Worm (Caenorhabditis elegans) whole organism, mixed stage, embryonic: Measurements from ENCODE around the gene algn-7.

Experiments used
- ceh-39 ChIP-seq: fragments of 150-350 bp; optimal IDR thresholded peaks from 2 replicates; lab custom pipeline; 2014; ENCODE audit warnings: missing biosample characterization, missing genetic modification characterization
- ceh-83 ChIP-seq: fragments of 200-800 bp; sonication (Bioruptor generic); optimal IDR thresholded peaks from 2 replicates; lab custom pipeline; 2018; ENCODE audit warnings: mild to moderate bottlenecking, missing genetic modification characterization, missing compliant biosample characterization
- elt-3 ChIP-seq: fragments of 150-350 bp; optimal IDR thresholded peaks from 2 replicates; lab custom pipeline; 2014; ENCODE audit warnings: missing biosample characterization, missing genetic modification characterization
- flh-1 ChIP-seq: fragments of 200-800 bp; sonication (Bioruptor generic); optimal IDR thresholded peaks from 2 replicates; lab custom pipeline; 2018; ENCODE audit warnings: mild to moderate bottlenecking, missing genetic modification characterization, moderate library complexity, missing compliant biosample characterization
- lin-13 ChIP-seq: fragments of 150-350 bp; optimal IDR thresholded peaks from 2 replicates; lab custom pipeline; 2014; ENCODE audit warnings: missing biosample characterization, missing genetic modification characterization
- lsy-2 ChIP-seq: fragments of 150-350 bp; optimal IDR thresholded peaks from 2 replicates; lab custom pipeline; 2014; ENCODE audit warnings: missing biosample characterization, missing genetic modification characterization
- mep-1 ChIP-seq: fragments of 150-350 bp; optimal IDR thresholded peaks from 2 replicates; lab custom pipeline; 2017; ENCODE audit warnings: missing biosample characterization, missing genetic modification reagents, missing genetic modification characterization, inconsistent platforms
- nhr-237 ChIP-seq: fragments of 150-350 bp; optimal IDR thresholded peaks from 2 replicates; lab custom pipeline; 2014; ENCODE audit warnings: missing biosample characterization, missing genetic modification characterization
- nhr-28 ChIP-seq: fragments of 150-350 bp; optimal IDR thresholded peaks from 2 replicates; lab custom pipeline; 2014; ENCODE audit warnings: missing biosample characterization, missing genetic modification characterization
- nhr-76 ChIP-seq: sonication (generic microtip); optimal IDR thresholded peaks from 2 replicates; lab custom pipeline; 2017; ENCODE audit warnings: missing biosample characterization, missing genetic modification characterization
- sptf-1 ChIP-seq: sonication (generic microtip); optimal IDR thresholded peaks from 2 replicates; lab custom pipeline; 2017; ENCODE audit warnings: mild to moderate bottlenecking, missing genetic modification characterization, moderate library complexity, missing compliant biosample characterization
- unc-39 ChIP-seq: fragments of 150-350 bp; optimal IDR thresholded peaks from 2 replicates; lab custom pipeline; 2014; ENCODE audit warnings: missing biosample characterization, missing genetic modification characterization
- unc-62 ChIP-seq: fragments of 150-350 bp; optimal IDR thresholded peaks from 2 replicates; lab custom pipeline; 2014; ENCODE audit warnings: missing biosample characterization, missing genetic modification reagents, missing genetic modification characterization

DNA sequence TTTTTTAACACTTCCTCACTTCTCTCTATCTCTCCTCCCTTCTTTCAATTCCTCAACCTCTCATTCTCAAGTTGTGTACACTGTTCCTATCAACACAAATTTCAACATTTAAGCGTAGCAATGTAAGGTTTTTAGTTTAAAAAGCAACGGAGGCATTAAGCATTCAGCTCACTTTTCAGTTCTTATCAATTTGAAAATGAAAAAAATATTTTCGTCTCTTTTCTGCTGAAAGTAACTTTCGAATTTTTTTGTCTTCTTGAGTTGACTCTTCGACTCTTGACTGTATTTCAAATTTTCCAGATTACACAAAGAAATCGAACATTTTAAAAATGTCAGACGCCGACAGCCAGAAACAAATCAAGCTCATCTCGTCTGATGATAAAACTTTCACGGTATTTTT is 10.2 kb downstream of the algn-7 start, which contains the start of gene skr-4:
- no peak for TF ChIP-seq unc-62 (GFP tag; lab: Kevin White, UChicago)
- no peak for TF ChIP-seq ceh-39 (tag; lab: Kevin White, UChicago)
- TF ChIP-seq sptf-1 (tag; lab: Kevin White, UChicago): no peak
- no peak for TF ChIP-seq nhr-28 (tag; lab: Kevin White, UChicago)
- TF ChIP-seq lin-13 (tag; lab: Kevin White, UChicago): no peak
- TF ChIP-seq unc-39 (tag; lab: Kevin White, UChicago): no peak
- no peak for TF ChIP-seq ceh-83
- TF ChIP-seq flh-1 (GFP tag; lab: Kevin White, UChicago): no peak
- TF ChIP-seq mep-1 (tag; lab: Kevin White, UChicago): no peak
- TF ChIP-seq elt-3: no peak
- TF ChIP-seq lsy-2 (tag; lab: Kevin White, UChicago): no peak
- no peak for TF ChIP-seq nhr-76 (tag; lab: Kevin White, UChicago)
- no peak for TF ChIP-seq nhr-237
